Worm (Caenorhabditis elegans) whole organism, L4 larva: ENCODE data around the gene fbxa-157.

Source experiments
- D1046.2 ChIP-seq: fragments of 200-800 bp; sonication (Bioruptor generic); IDR thresholded peaks from 2 replicates; pipeline ENCODE4 v1.3.6; 2022; ENCODE audit warnings: missing genetic modification characterization, missing compliant biosample characterization
- ZK546.5 ChIP-seq, 2 experiments: sonication (generic microtip); optimal IDR thresholded peaks; 2 replicates each; lab custom pipeline; 2017; ENCODE audit warnings: missing biosample characterization in 2 of 2, missing genetic modification characterization in 2 of 2
- hlh-30 ChIP-seq: sonication (generic microtip); optimal IDR thresholded peaks from 2 replicates; lab custom pipeline; 2017; ENCODE audit warnings: antibody characterized with exemption, mild to moderate bottlenecking, missing genetic modification characterization, missing compliant biosample characterization; ENCODE audit not compliant: insufficient read depth
- lin-13 ChIP-seq: fragments of 150-350 bp; optimal IDR thresholded peaks from 2 replicates; lab custom pipeline; 2014; ENCODE audit warnings: missing biosample characterization, missing genetic modification reagents, missing genetic modification characterization

DNA sequence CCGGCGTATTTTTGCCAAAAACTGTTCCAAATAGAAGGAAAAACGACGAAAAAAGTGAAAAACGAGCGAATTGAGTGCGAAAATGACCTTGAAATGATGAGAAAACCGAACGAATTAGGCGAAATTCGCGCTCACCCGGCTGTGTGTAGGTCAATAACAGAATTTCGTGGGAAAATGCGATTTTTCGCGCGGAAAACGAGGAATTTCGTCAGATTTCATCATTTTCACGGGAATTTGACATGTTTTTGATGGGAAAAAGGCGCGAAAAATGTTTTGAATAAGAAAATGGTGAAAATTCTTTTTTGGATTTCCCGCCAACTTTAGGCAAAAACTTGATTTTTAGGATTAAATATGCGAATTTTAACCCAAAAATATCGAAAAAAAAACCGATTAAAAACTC is 40.5 kb upstream of the fbxa-157 start:
- TF ChIP-seq hlh-30 (tag; lab: Kevin White, UChicago) (no peak), ZK546.5 (tag; optimal IDR thresholded peaks at IDR 0.05; lab: Kevin White, UChicago) (no peak), D1046.2 (no peak), lin-13 (no peak)
